Worm (Caenorhabditis elegans) whole organism, mixed stage, embryonic: ENCODE data around the gene ckc-1.
A peak's percentile ranks its signal among the peaks of the same experiment; 100 is the strongest.

Source experiments
- M03D4.4 ChIP-seq: sonication (generic microtip); optimal IDR thresholded peaks from 2 replicates; lab custom pipeline; 2017; ENCODE audit warnings: mild to moderate bottlenecking, missing genetic modification characterization, missing compliant biosample characterization
- bed-3 ChIP-seq: fragments of 200-800 bp; sonication (Bioruptor generic); optimal IDR thresholded peaks from 3 replicates; lab custom pipeline; 2018; ENCODE audit warnings: mild to moderate bottlenecking, missing genetic modification characterization, moderate library complexity, missing compliant biosample characterization
- blmp-1 ChIP-seq: fragments of 150-350 bp; optimal IDR thresholded peaks from 2 replicates; lab custom pipeline; 2014; ENCODE audit warnings: missing biosample characterization, missing genetic modification characterization
- ceh-39 ChIP-seq: fragments of 150-350 bp; optimal IDR thresholded peaks from 2 replicates; lab custom pipeline; 2014; ENCODE audit warnings: missing biosample characterization, missing genetic modification characterization
- ceh-43 ChIP-seq: fragments of 200-800 bp; sonication (Bioruptor generic); optimal IDR thresholded peaks from 2 replicates; lab custom pipeline; 2018; ENCODE audit warnings: mild to moderate bottlenecking, missing genetic modification characterization, moderate library complexity, missing compliant biosample characterization
- ceh-83 ChIP-seq: fragments of 200-800 bp; sonication (Bioruptor generic); optimal IDR thresholded peaks from 2 replicates; lab custom pipeline; 2018; ENCODE audit warnings: mild to moderate bottlenecking, missing genetic modification characterization, missing compliant biosample characterization
- ces-1 ChIP-seq: fragments of 150-350 bp; optimal IDR thresholded peaks from 2 replicates; lab custom pipeline; 2014; ENCODE audit warnings: missing biosample characterization, missing genetic modification reagents, missing genetic modification characterization
- cnd-1 ChIP-seq: fragments of 200-800 bp; sonication (Bioruptor generic); optimal IDR thresholded peaks from 2 replicates; lab custom pipeline; 2018; ENCODE audit warnings: mild to moderate bottlenecking, missing genetic modification characterization, missing compliant biosample characterization
- drap-1 ChIP-seq: fragments of 200-800 bp; sonication (Bioruptor generic); optimal IDR thresholded peaks from 3 replicates; lab custom pipeline; 2018; ENCODE audit warnings: mild to moderate bottlenecking, missing genetic modification characterization, missing compliant biosample characterization
- elt-1 ChIP-seq: sonication (generic microtip); optimal IDR thresholded peaks from 2 replicates; lab custom pipeline; 2017; ENCODE audit warnings: missing genetic modification characterization, mild to moderate bottlenecking, missing compliant biosample characterization, antibody characterized with exemption, moderate library complexity, borderline replicate concordance; ENCODE audit not compliant: insufficient read depth
- elt-3 ChIP-seq: fragments of 150-350 bp; optimal IDR thresholded peaks from 2 replicates; lab custom pipeline; 2014; ENCODE audit warnings: missing biosample characterization, missing genetic modification characterization
- flh-1 ChIP-seq: fragments of 200-800 bp; sonication (Bioruptor generic); optimal IDR thresholded peaks from 2 replicates; lab custom pipeline; 2018; ENCODE audit warnings: mild to moderate bottlenecking, missing genetic modification characterization, moderate library complexity, missing compliant biosample characterization
- hlh-1 ChIP-seq: fragments of 150-350 bp; optimal IDR thresholded peaks from 2 replicates; lab custom pipeline; 2014; ENCODE audit warnings: missing biosample characterization, missing genetic modification reagents, missing genetic modification characterization
- lin-32 ChIP-seq: fragments of 200-800 bp; sonication (Bioruptor generic); optimal IDR thresholded peaks from 2 replicates; lab custom pipeline; 2018; ENCODE audit warnings: mild to moderate bottlenecking, missing genetic modification characterization, missing compliant biosample characterization
- lsy-2 ChIP-seq: fragments of 150-350 bp; optimal IDR thresholded peaks from 2 replicates; lab custom pipeline; 2014; ENCODE audit warnings: missing biosample characterization, missing genetic modification characterization
- mab-5 ChIP-seq: fragments of 150-350 bp; optimal IDR thresholded peaks from 2 replicates; lab custom pipeline; 2014; ENCODE audit warnings: missing biosample characterization, missing genetic modification characterization
- mep-1 ChIP-seq: fragments of 150-350 bp; optimal IDR thresholded peaks from 2 replicates; lab custom pipeline; 2017; ENCODE audit warnings: missing biosample characterization, missing genetic modification reagents, missing genetic modification characterization, inconsistent platforms
- mls-2 ChIP-seq: sonication (generic microtip); optimal IDR thresholded peaks from 2 replicates; lab custom pipeline; 2016; ENCODE audit warnings: mild to moderate bottlenecking, missing genetic modification characterization, moderate library complexity, missing compliant biosample characterization
- nhr-12 ChIP-seq: fragments of 150-350 bp; optimal IDR thresholded peaks from 2 replicates; lab custom pipeline; 2014; ENCODE audit warnings: missing biosample characterization, missing genetic modification characterization
- nhr-2 ChIP-seq: fragments of 150-350 bp; optimal IDR thresholded peaks from 2 replicates; lab custom pipeline; 2014; ENCODE audit warnings: missing biosample characterization, missing genetic modification characterization
- nhr-237 ChIP-seq: fragments of 150-350 bp; optimal IDR thresholded peaks from 2 replicates; lab custom pipeline; 2014; ENCODE audit warnings: missing biosample characterization, missing genetic modification characterization
- nhr-28 ChIP-seq: fragments of 150-350 bp; optimal IDR thresholded peaks from 2 replicates; lab custom pipeline; 2014; ENCODE audit warnings: missing biosample characterization, missing genetic modification characterization
- nhr-76 ChIP-seq: sonication (generic microtip); optimal IDR thresholded peaks from 2 replicates; lab custom pipeline; 2017; ENCODE audit warnings: missing biosample characterization, missing genetic modification characterization
- pha-4 ChIP-seq: fragments of 150-350 bp; optimal IDR thresholded peaks from 2 replicates; lab custom pipeline; 2018; ENCODE audit warnings: missing biosample characterization, missing genetic modification reagents, missing genetic modification characterization
- sem-2 ChIP-seq: fragments of 200-800 bp; sonication (Bioruptor generic); optimal IDR thresholded peaks from 2 replicates; lab custom pipeline; 2018; ENCODE audit warnings: mild to moderate bottlenecking, missing genetic modification characterization, missing compliant biosample characterization
- snpc-4 ChIP-seq: fragments of 150-350 bp; optimal IDR thresholded peaks from 2 replicates; lab custom pipeline; 2014; ENCODE audit warnings: missing biosample characterization, missing genetic modification characterization
- sptf-1 ChIP-seq: sonication (generic microtip); optimal IDR thresholded peaks from 2 replicates; lab custom pipeline; 2017; ENCODE audit warnings: mild to moderate bottlenecking, missing genetic modification characterization, moderate library complexity, missing compliant biosample characterization
- tbx-8 ChIP-seq: fragments of 200-800 bp; sonication (Bioruptor generic); optimal IDR thresholded peaks from 2 replicates; lab custom pipeline; 2018; ENCODE audit warnings: mild to moderate bottlenecking, missing genetic modification characterization, moderate library complexity, missing compliant biosample characterization
- unc-120 ChIP-seq: sonication (generic microtip); optimal IDR thresholded peaks from 2 replicates; lab custom pipeline; 2017; ENCODE audit warnings: missing genetic modification characterization, missing compliant biosample characterization; ENCODE audit not compliant: poor library complexity, severe bottlenecking
- unc-39 ChIP-seq: fragments of 150-350 bp; optimal IDR thresholded peaks from 2 replicates; lab custom pipeline; 2014; ENCODE audit warnings: missing biosample characterization, missing genetic modification characterization
- unc-62 ChIP-seq: fragments of 150-350 bp; optimal IDR thresholded peaks from 2 replicates; lab custom pipeline; 2014; ENCODE audit warnings: missing biosample characterization, missing genetic modification reagents, missing genetic modification characterization
- zip-8 ChIP-seq: fragments of 150-350 bp; optimal IDR thresholded peaks from 2 replicates; lab custom pipeline; 2014; ENCODE audit warnings: missing biosample characterization, missing genetic modification characterization
- ztf-11 ChIP-seq: fragments of 150-350 bp; optimal IDR thresholded peaks from 2 replicates; lab custom pipeline; 2014; ENCODE audit warnings: missing biosample characterization, missing genetic modification characterization

Gene ckc-1

ce11 chrX:3601531-3601930, 25.1 kb downstream of the ckc-1 start, which contains the start of gene C18B2.3:
Gene C18B2.3 (plus strand): TSS chrX:3601831.
- TF ChIP-seq lsy-2 (tag; lab: Kevin White, UChicago): no peak
- no peak for TF ChIP-seq ceh-83 (GFP tag; lab: Kevin White, UChicago)
- no peak for TF ChIP-seq sem-2
- no peak for TF ChIP-seq ztf-11 (tag; lab: Kevin White, UChicago)
- peak; percentile 18 for TF ChIP-seq hlh-1 (tag; lab: Kevin White, UChicago)
- no peak for TF ChIP-seq nhr-237
- TF ChIP-seq snpc-4: no peak

- TF ChIP-seq tbx-8 (GFP tag; lab: Kevin White, UChicago) (no peak), sem-2 (no peak), cnd-1 (tag; lab: Kevin White, UChicago) (no peak), nhr-12 (no peak), nhr-28 (tag; lab: Kevin White, UChicago) (no peak), ceh-39 (no peak), pha-4 (tag; lab: Kevin White, UChicago) (no peak), lin-32 (GFP tag; lab: Kevin White, UChicago) (no peak), unc-62 (GFP tag; lab: Kevin White, UChicago) (no peak), unc-39 (no peak), elt-3 (no peak)
Observed at ce11 chrX:3602622-3603021, 26.2 kb downstream of the ckc-1 start.

ce11 chrX:3605727-3606126, 29.3 kb downstream of the ckc-1 start, which contains the start of gene C18B2.4:
Gene C18B2.4 (minus strand): TSS chrX:3605741.
- TF ChIP-seq drap-1 (GFP tag; lab: Kevin White, UChicago): peak; percentile 27
- peak; percentile 83 for TF ChIP-seq unc-62 (GFP tag; lab: Kevin White, UChicago)
- peak; percentile 79 for TF ChIP-seq unc-120
- TF ChIP-seq mep-1 (tag; lab: Kevin White, UChicago): peak; percentile 57
- no peak for TF ChIP-seq nhr-12
- peak; percentile 72 for TF ChIP-seq mls-2 (tag; lab: Kevin White, UChicago)
- no peak for TF ChIP-seq unc-39
- TF ChIP-seq blmp-1 (tag; lab: Kevin White, UChicago): no peak
- peak; percentile 17 for TF ChIP-seq nhr-237
- TF ChIP-seq nhr-76 (tag; lab: Kevin White, UChicago): no peak
- TF ChIP-seq nhr-2 (tag; lab: Kevin White, UChicago): no peak
- peak; percentile 46 for TF ChIP-seq ceh-43 (GFP tag; lab: Kevin White, UChicago)
- peak; percentile 28 for TF ChIP-seq pha-4 (tag; lab: Kevin White, UChicago)
- TF ChIP-seq ceh-39: peak; percentile 4
- peak; percentile 58 for TF ChIP-seq ces-1
- TF ChIP-seq, all 35 proteins: peak for 10

ce11 chrX:3610442-3610841, 34.0 kb downstream of the ckc-1 start:
- TF ChIP-seq unc-120 (no peak), zip-8 (tag; lab: Kevin White, UChicago) (no peak), pha-4 (tag; lab: Kevin White, UChicago) (no peak), elt-1 (tag; lab: Kevin White, UChicago) (no peak), mab-5 (no peak), flh-1 (GFP tag; lab: Kevin White, UChicago) (no peak), unc-62 (GFP tag; lab: Kevin White, UChicago) (no peak), lsy-2 (tag; lab: Kevin White, UChicago) (no peak)
- TF ChIP-seq, all 35 proteins: peak for 0

ce11 chrX:3611042-3611623, 34.7 kb downstream of the ckc-1 start, which contains the start of gene C18B2.5:
Gene C18B2.5 (minus strand): TSS chrX:3611092.
- TF ChIP-seq hlh-1 (tag; lab: Kevin White, UChicago) (no peak), nhr-2 (tag; lab: Kevin White, UChicago) (no peak)

- TF ChIP-seq lsy-2 (tag; lab: Kevin White, UChicago): no peak
- no peak for TF ChIP-seq drap-1 (GFP tag; lab: Kevin White, UChicago)
- no peak for TF ChIP-seq nhr-2 (tag; lab: Kevin White, UChicago)
- no peak for TF ChIP-seq M03D4.4 (tag; lab: Kevin White, UChicago)
- TF ChIP-seq cnd-1 (tag; lab: Kevin White, UChicago): no peak
- no peak for TF ChIP-seq snpc-4
- TF ChIP-seq hlh-1 (tag; lab: Kevin White, UChicago): no peak
- no peak for TF ChIP-seq bed-3 (GFP tag; lab: Kevin White, UChicago)
- no peak for TF ChIP-seq sptf-1
- TF ChIP-seq nhr-12: no peak
- TF ChIP-seq pha-4 (tag; lab: Kevin White, UChicago): no peak
- TF ChIP-seq nhr-237: no peak
- TF ChIP-seq unc-120: no peak
Observed at ce11 chrX:3611740-3612139, 35.3 kb downstream of the ckc-1 start.
